Worm (Caenorhabditis elegans): ENCODE measurements around the gene sru-3.

DNA sequence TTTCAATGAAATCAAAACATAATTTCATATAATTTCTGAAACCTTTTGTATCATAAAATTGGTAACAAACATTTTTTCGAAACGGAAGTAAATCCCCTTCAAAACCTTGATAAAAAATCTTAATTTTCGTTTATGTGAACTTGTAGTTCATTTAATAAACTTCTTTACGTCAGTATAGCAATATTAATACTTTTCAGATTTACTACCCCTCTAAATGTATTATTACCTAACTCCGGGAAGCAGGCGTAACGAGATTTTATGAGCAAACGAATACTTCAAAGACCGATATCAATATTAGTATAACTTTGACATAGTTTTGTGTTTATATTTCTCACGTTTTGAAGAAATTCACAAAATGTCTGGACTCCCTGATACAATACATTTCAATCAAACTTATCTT, 8.1 kb upstream of the sru-3 start, which contains the start of gene sru-1:
- TF ChIP-seq C34B4.2 (tag; optimal IDR thresholded peaks at IDR 0.05): no peak
- no peak for TF ChIP-seq ceh-82 (tag; optimal IDR thresholded peaks at IDR 0.05)
- TF ChIP-seq efl-3 (GFP tag; optimal IDR thresholded peaks at IDR 0.05): no peak
